Fruit fly (Drosophila melanogaster): Measurements from ENCODE around the gene CG12541.

The CG12541 gene

dm6 chrX:7096495-7096995, 30.7 kb upstream of the CG12541 start:
- TF ChIP-seq CG14655 (GFP tag; optimal IDR thresholded peaks at IDR 0.05): peak; percentile 71
- TF ChIP-seq Ets98B (GFP tag; IDR thresholded peaks at IDR 0.05): no peak
- peak; percentile 57; the same call in 1 of the 2 replicates for TF ChIP-seq rn (GFP tag; IDR thresholded peaks at IDR 0.05)
- no peak for TF ChIP-seq Pif1B (GFP tag; optimal IDR thresholded peaks at IDR 0.05)
- 0 out of 2 replicates have a peak, but pooled peaks have one; percentile 21 for TF ChIP-seq CG32121 (GFP tag; IDR thresholded peaks at IDR 0.05)
- TF ChIP-seq Snoo (tag; optimal IDR thresholded peaks at IDR 0.05): peak; percentile 74
- peak; percentile 43; the same call in 1 of the 3 replicates for TF ChIP-seq fd96Ca (GFP tag; IDR thresholded peaks at IDR 0.05)
- peak; percentile 29 for TF ChIP-seq CG13204 (GFP tag; optimal IDR thresholded peaks at IDR 0.05)
- TF ChIP-seq D1 (tag; optimal IDR thresholded peaks at IDR 0.05): no peak
- TF ChIP-seq CG17806 (tag; optimal IDR thresholded peaks at IDR 0.05): peak; percentile 71
- TF ChIP-seq CG8301 (tag; optimal IDR thresholded peaks at IDR 0.05): peak; percentile 67
- peak; percentile 46; the same call in 2 of the 3 replicates for TF ChIP-seq CG4496 (GFP tag; IDR thresholded peaks at IDR 0.05)
- TF ChIP-seq CG9948 (tag; optimal IDR thresholded peaks at IDR 0.05): peak; percentile 77
- no peak for TF ChIP-seq CG10348 (GFP tag; IDR thresholded peaks at IDR 0.05)
- TF ChIP-seq CG12605 (GFP tag; IDR thresholded peaks at IDR 0.05): no peak
- peak; percentile 81 for TF ChIP-seq CG15710 (tag; optimal IDR thresholded peaks at IDR 0.05)
- TF ChIP-seq Pif1A (GFP tag; optimal IDR thresholded peaks at IDR 0.05): peak; percentile 66
- TF ChIP-seq CG34367 (tag; optimal IDR thresholded peaks at IDR 0.05): peak; percentile 69
- no peak for TF ChIP-seq EcR (GFP tag; optimal IDR thresholded peaks at IDR 0.05)
- peak; percentile 55 for TF ChIP-seq gl (tag; optimal IDR thresholded peaks at IDR 0.05)
- peak; percentile 85 for TF ChIP-seq CG8159 (tag; optimal IDR thresholded peaks at IDR 0.05)

dm6 chrX:7095912-7096494, 30.2 kb upstream of the CG12541 start:
- TF ChIP-seq rn (GFP tag; IDR thresholded peaks at IDR 0.05) (no peak), D1 (tag; optimal IDR thresholded peaks at IDR 0.05) (no peak), CG14655 (GFP tag; optimal IDR thresholded peaks at IDR 0.05) (no peak), CG12605 (GFP tag; IDR thresholded peaks at IDR 0.05) (0 out of 2 replicates have a peak, but pooled peaks have one; percentile 4), CG32121 (GFP tag; IDR thresholded peaks at IDR 0.05) (no peak), EcR (GFP tag; optimal IDR thresholded peaks at IDR 0.05) (peak; percentile 96), Snoo (tag; optimal IDR thresholded peaks at IDR 0.05) (no peak), Pif1B (GFP tag; optimal IDR thresholded peaks at IDR 0.05) (no peak), fd96Ca (GFP tag; IDR thresholded peaks at IDR 0.05) (no peak), Pif1A (GFP tag; optimal IDR thresholded peaks at IDR 0.05) (no peak), gl (tag; optimal IDR thresholded peaks at IDR 0.05) (no peak), CG9948 (tag; optimal IDR thresholded peaks at IDR 0.05) (no peak), CG15710 (tag; optimal IDR thresholded peaks at IDR 0.05) (no peak), CG4496 (GFP tag; IDR thresholded peaks at IDR 0.05) (no peak)

DNA sequence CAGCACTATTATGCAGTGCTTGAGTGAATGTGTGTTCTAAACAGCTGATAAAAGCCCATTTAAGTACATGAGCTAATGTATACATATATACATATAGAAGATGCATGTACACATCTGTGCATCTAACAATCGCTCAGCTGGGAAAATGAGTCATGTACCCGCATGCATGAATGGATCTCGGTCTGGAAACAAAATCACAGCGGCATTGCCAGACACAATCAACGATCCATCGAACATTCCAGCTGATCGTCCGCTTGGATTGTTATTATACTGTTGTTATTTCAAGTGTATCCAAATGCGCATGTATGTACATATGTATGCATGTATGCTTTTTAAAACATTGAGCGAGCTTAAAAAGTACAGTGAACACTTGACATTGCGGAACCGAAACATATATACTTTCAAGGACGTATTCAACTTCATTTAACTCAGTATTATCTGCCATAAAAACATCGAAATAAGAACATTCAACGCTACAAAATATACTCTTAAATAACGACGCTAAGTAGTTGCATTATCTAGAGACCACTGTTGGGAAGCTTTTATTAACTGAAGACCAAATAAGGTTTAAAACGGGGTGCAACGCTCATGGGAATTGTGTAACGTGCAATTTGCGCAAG, 29.6 kb upstream of the CG12541 start:
- TF ChIP-seq CG4496 (GFP tag; IDR thresholded peaks at IDR 0.05): peak; percentile 90
- peak; percentile 69 for TF ChIP-seq CG8301 (tag; optimal IDR thresholded peaks at IDR 0.05)
- 0 out of 2 replicates have a peak, but pooled peaks have one; percentile 31 for TF ChIP-seq CG10348 (GFP tag; IDR thresholded peaks at IDR 0.05)
- peak; percentile 67 for TF ChIP-seq CG9948 (tag; optimal IDR thresholded peaks at IDR 0.05)
- peak; percentile 84 for TF ChIP-seq Snoo (tag; optimal IDR thresholded peaks at IDR 0.05)
- TF ChIP-seq fd96Ca (GFP tag; IDR thresholded peaks at IDR 0.05): peak; percentile 84
- peak; percentile 71 for TF ChIP-seq CG14655 (GFP tag; optimal IDR thresholded peaks at IDR 0.05)
- peak; percentile 68 for TF ChIP-seq Pif1B (GFP tag; optimal IDR thresholded peaks at IDR 0.05)
- no peak for TF ChIP-seq D1 (tag; optimal IDR thresholded peaks at IDR 0.05)
- TF ChIP-seq CG34367 (tag; optimal IDR thresholded peaks at IDR 0.05): peak; percentile 58
- peak; percentile 77 for TF ChIP-seq CG8159 (tag; optimal IDR thresholded peaks at IDR 0.05)
- TF ChIP-seq EcR (GFP tag; optimal IDR thresholded peaks at IDR 0.05): no peak
- TF ChIP-seq gl (tag; optimal IDR thresholded peaks at IDR 0.05): peak; percentile 19
- peak; percentile 83; the same call in 1 of the 2 replicates for TF ChIP-seq CG32121 (GFP tag; IDR thresholded peaks at IDR 0.05)
- TF ChIP-seq rn (GFP tag; IDR thresholded peaks at IDR 0.05): 0 out of 2 replicates have a peak, but pooled peaks have one; percentile 31
- TF ChIP-seq CG15710 (tag; optimal IDR thresholded peaks at IDR 0.05): peak; percentile 78
- TF ChIP-seq CG12605 (GFP tag; IDR thresholded peaks at IDR 0.05): peak; percentile 70
- TF ChIP-seq Pif1A (GFP tag; optimal IDR thresholded peaks at IDR 0.05): peak; percentile 77
- peak; percentile 87 for TF ChIP-seq Ets98B (GFP tag; IDR thresholded peaks at IDR 0.05)
- TF ChIP-seq CG13204 (GFP tag; optimal IDR thresholded peaks at IDR 0.05): peak; percentile 19
- TF ChIP-seq CG17806 (tag; optimal IDR thresholded peaks at IDR 0.05): peak; percentile 77

DNA sequence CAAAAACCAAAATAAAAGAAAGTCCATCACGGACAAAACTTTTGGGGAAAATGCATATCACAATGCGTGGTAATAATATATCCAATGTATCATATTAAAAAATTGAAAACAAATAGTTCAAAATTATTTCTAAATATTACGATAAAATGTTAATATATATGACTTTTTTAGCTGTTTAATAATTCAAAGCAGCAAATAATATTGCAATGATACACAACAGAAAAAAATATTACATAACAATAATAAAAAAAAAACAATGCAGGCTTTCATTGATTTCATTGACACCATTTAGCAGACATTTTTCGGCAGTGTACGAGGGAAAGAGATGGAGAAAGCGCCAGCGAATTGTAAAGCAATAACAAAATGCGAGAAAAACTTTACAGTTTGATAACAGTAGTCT, 29.0 kb upstream of the CG12541 start:
- TF ChIP-seq fd96Ca (GFP tag; IDR thresholded peaks at IDR 0.05): no peak
- no peak for TF ChIP-seq CG8301 (tag; optimal IDR thresholded peaks at IDR 0.05)
- no peak for TF ChIP-seq CG32121 (GFP tag; IDR thresholded peaks at IDR 0.05)
- TF ChIP-seq CG8159 (tag; optimal IDR thresholded peaks at IDR 0.05): no peak
- TF ChIP-seq Pif1A (GFP tag; optimal IDR thresholded peaks at IDR 0.05): no peak
- no peak for TF ChIP-seq CG10348 (GFP tag; IDR thresholded peaks at IDR 0.05)
- no peak for TF ChIP-seq CG13204 (GFP tag; optimal IDR thresholded peaks at IDR 0.05)
- TF ChIP-seq Ets98B (GFP tag; IDR thresholded peaks at IDR 0.05): no peak
- no peak for TF ChIP-seq CG9948 (tag; optimal IDR thresholded peaks at IDR 0.05)
- TF ChIP-seq rn (GFP tag; IDR thresholded peaks at IDR 0.05): no peak
- TF ChIP-seq CG17806 (tag; optimal IDR thresholded peaks at IDR 0.05): no peak
- TF ChIP-seq D1 (tag; optimal IDR thresholded peaks at IDR 0.05): no peak
- no peak for TF ChIP-seq Pif1B (GFP tag; optimal IDR thresholded peaks at IDR 0.05)
- TF ChIP-seq CG15710 (tag; optimal IDR thresholded peaks at IDR 0.05): no peak
- TF ChIP-seq gl (tag; optimal IDR thresholded peaks at IDR 0.05): no peak
- no peak for TF ChIP-seq EcR (GFP tag; optimal IDR thresholded peaks at IDR 0.05)
- TF ChIP-seq CG34367 (tag; optimal IDR thresholded peaks at IDR 0.05): no peak

dm6 chrX:7094169-7094568, 28.3 kb upstream of the CG12541 start:
- TF ChIP-seq CG4496 (GFP tag; IDR thresholded peaks at IDR 0.05): no peak
- no peak for TF ChIP-seq gl (tag; optimal IDR thresholded peaks at IDR 0.05)
- no peak for TF ChIP-seq CG10348 (GFP tag; IDR thresholded peaks at IDR 0.05)
- no peak for TF ChIP-seq CG17806 (tag; optimal IDR thresholded peaks at IDR 0.05)
- no peak for TF ChIP-seq CG9948 (tag; optimal IDR thresholded peaks at IDR 0.05)
- TF ChIP-seq fd96Ca (GFP tag; IDR thresholded peaks at IDR 0.05): no peak
- TF ChIP-seq CG8301 (tag; optimal IDR thresholded peaks at IDR 0.05): no peak
- TF ChIP-seq Snoo (tag; optimal IDR thresholded peaks at IDR 0.05): no peak
- no peak for TF ChIP-seq CG8159 (tag; optimal IDR thresholded peaks at IDR 0.05)
- no peak for TF ChIP-seq CG13204 (GFP tag; optimal IDR thresholded peaks at IDR 0.05)
